Fruit fly (Drosophila melanogaster): ENCODE measurements around the gene Polr2A.
A peak's percentile ranks its signal among the peaks of the same experiment; 100 is the strongest.

Gene Polr2A

dm6 chrX:11600795-11601358, 30.8 kb upstream of the Polr2A start (continued):
- 0 out of 3 replicates have a peak, but pooled peaks have one; percentile 22 for TF ChIP-seq CG11695 (GFP tag; IDR thresholded peaks at IDR 0.05)
- peak; percentile 31; the same call in 1 of the 3 replicates for TF ChIP-seq CG34422 (GFP tag; IDR thresholded peaks at IDR 0.05)
- TF ChIP-seq ci (GFP tag; IDR thresholded peaks at IDR 0.05): peak; percentile 62; the same call in 1 of the 3 replicates
- no peak for TF ChIP-seq CG9797 (GFP tag; optimal IDR thresholded peaks at IDR 0.05)
- peak; percentile 90 for TF ChIP-seq CG10321 (GFP tag; IDR thresholded peaks at IDR 0.05)
- TF ChIP-seq CG17359 (tag; optimal IDR thresholded peaks at IDR 0.05): no peak
- TF ChIP-seq Fer1 (GFP tag; optimal IDR thresholded peaks at IDR 0.05): no peak
- TF ChIP-seq gcm (GFP tag; optimal IDR thresholded peaks at IDR 0.05): peak; percentile 6
- TF ChIP-seq Bgb (GFP tag; IDR thresholded peaks at IDR 0.05; ENCODE audit: partially characterized antibody): peak; percentile 32; the same call in 1 of the 2 replicates
- no peak for TF ChIP-seq Six4 (GFP tag; optimal IDR thresholded peaks at IDR 0.05)
- TF ChIP-seq sr (GFP tag; IDR thresholded peaks at IDR 0.05): no peak
- no peak for TF ChIP-seq HmgD (GFP tag; optimal IDR thresholded peaks at IDR 0.05)
- no peak for TF ChIP-seq sug (tag; optimal IDR thresholded peaks at IDR 0.05)
- TF ChIP-seq ATbp (GFP tag; optimal IDR thresholded peaks at IDR 0.05): no peak
- TF ChIP-seq Dad (GFP tag; optimal IDR thresholded peaks at IDR 0.05): no peak
- TF ChIP-seq CHES-1-like (GFP tag; optimal IDR thresholded peaks at IDR 0.05): peak; percentile 15
- TF ChIP-seq ase (GFP tag; IDR thresholded peaks at IDR 0.05): no peak
- TF ChIP-seq ewg (GFP tag; optimal IDR thresholded peaks at IDR 0.05): no peak
- no peak for TF ChIP-seq Myb (GFP tag; optimal IDR thresholded peaks at IDR 0.05)
- TF ChIP-seq sd (tag; optimal IDR thresholded peaks at IDR 0.05): no peak
- TF ChIP-seq HLH54F (GFP tag; optimal IDR thresholded peaks at IDR 0.05): peak; percentile 29
- no peak for TF ChIP-seq CG4328 (GFP tag; optimal IDR thresholded peaks at IDR 0.05)
- no peak for TF ChIP-seq Blimp-1 (GFP tag; optimal IDR thresholded peaks at IDR 0.05)
- no peak for TF ChIP-seq vnd (GFP tag; IDR thresholded peaks at IDR 0.05; ENCODE audit: partially characterized antibody)
- TF ChIP-seq CG6689 (GFP tag; IDR thresholded peaks at IDR 0.05): 0 out of 2 replicates have a peak, but pooled peaks have one; percentile 17
- 0 out of 3 replicates have a peak, but pooled peaks have one; percentile 20 for TF ChIP-seq z (GFP tag; IDR thresholded peaks at IDR 0.05)
- no peak for TF ChIP-seq ac (GFP tag; optimal IDR thresholded peaks at IDR 0.05)
- no peak for TF ChIP-seq twi (tag; optimal IDR thresholded peaks at IDR 0.05)
- TF ChIP-seq CG31224 (GFP tag; IDR thresholded peaks at IDR 0.05): no peak
- TF ChIP-seq Dek (tag; optimal IDR thresholded peaks at IDR 0.05): no peak
- TF ChIP-seq gfzf (GFP tag; optimal IDR thresholded peaks at IDR 0.05): no peak
- peak; percentile 15 for TF ChIP-seq zfh2 (GFP tag; optimal IDR thresholded peaks at IDR 0.05)
- TF ChIP-seq pros (GFP tag; optimal IDR thresholded peaks at IDR 0.05): peak; percentile 74
- TF ChIP-seq Hey (tag; optimal IDR thresholded peaks at IDR 0.05): no peak
- peak; percentile 65 for TF ChIP-seq CG1832 (GFP tag; optimal IDR thresholded peaks at IDR 0.05)
- no peak for TF ChIP-seq CG14667 (GFP tag; IDR thresholded peaks at IDR 0.05)
- TF ChIP-seq CG12769 (tag; optimal IDR thresholded peaks at IDR 0.05): peak; percentile 44
- no peak for TF ChIP-seq Oaz (GFP tag; IDR thresholded peaks at IDR 0.05)
- TF ChIP-seq Antp (GFP tag; optimal IDR thresholded peaks at IDR 0.05): no peak
- peak; percentile 28; the same call in 1 of the 2 replicates for TF ChIP-seq CG9932 (GFP tag; IDR thresholded peaks at IDR 0.05)
- no peak for TF ChIP-seq lab (GFP tag; optimal IDR thresholded peaks at IDR 0.05)
- peak; percentile 64 for TF ChIP-seq row (GFP tag; IDR thresholded peaks at IDR 0.05)
- peak; percentile 7 for TF ChIP-seq lilli (GFP tag; optimal IDR thresholded peaks at IDR 0.05)
- 0 out of 2 replicates have a peak, but pooled peaks have one; percentile 12 for TF ChIP-seq lmd (GFP tag; IDR thresholded peaks at IDR 0.05)
- peak; percentile 31; the same call in 1 of the 2 replicates for TF ChIP-seq Rfx (GFP tag; IDR thresholded peaks at IDR 0.05)
- peak; percentile 57 for TF ChIP-seq Med (GFP tag)
- no peak for TF ChIP-seq her (GFP tag; optimal IDR thresholded peaks at IDR 0.05)
- TF ChIP-seq YL-1 (GFP tag; optimal IDR thresholded peaks at IDR 0.05): no peak
- no peak for TF ChIP-seq CG6683 (GFP tag; optimal IDR thresholded peaks at IDR 0.05)
- no peak for TF ChIP-seq maf-S (GFP tag; optimal IDR thresholded peaks at IDR 0.05)

Data from whole organism, embryonic.